Fruit fly (Drosophila melanogaster) whole organism, wandering third instar larva: Measurements from ENCODE around the gene CG9609.
A peak's percentile ranks its signal among the peaks of the same experiment; 100 is the strongest.

Experiments
- Abd-B ChIP-seq: fragments of >200 bp; optimal IDR thresholded peaks from 2 replicates; lab custom pipeline; 2017; ENCODE audit warnings: missing biosample characterization, missing genetic modification characterization
- CG32264 ChIP-seq: fragments of 200-800 bp; sonication (Bioruptor generic); optimal IDR thresholded peaks from 2 replicates; lab custom pipeline; 2016; ENCODE audit warnings: missing biosample characterization, missing genetic modification characterization
- CG9705 ChIP-seq: fragments of 200-800 bp; sonication (Bioruptor generic); optimal IDR thresholded peaks from 2 replicates; lab custom pipeline; 2018; ENCODE audit warnings: missing biosample characterization, mild to moderate bottlenecking, missing genetic modification characterization
- CrebA ChIP-seq: fragments of 200-800 bp; sonication (Bioruptor generic); optimal IDR thresholded peaks from 2 replicates; lab custom pipeline; 2016; ENCODE audit warnings: missing biosample characterization, mild to moderate bottlenecking, missing genetic modification characterization, borderline replicate concordance
- GATAd ChIP-seq: sonication (Bioruptor generic); optimal IDR thresholded peaks from 2 replicates; lab custom pipeline; 2016; ENCODE audit warnings: missing biosample characterization, missing genetic modification characterization
- Hnf4 ChIP-seq: fragments of 200-800 bp; sonication (Bioruptor generic); optimal IDR thresholded peaks from 2 replicates; lab custom pipeline; 2016; ENCODE audit warnings: missing biosample characterization, mild to moderate bottlenecking, missing genetic modification characterization
- Hr78 ChIP-seq: fragments of >200 bp; optimal IDR thresholded peaks from 2 replicates; lab custom pipeline; 2017; ENCODE audit warnings: missing biosample characterization, missing genetic modification characterization
- Hr83 ChIP-seq: fragments of 200-300 bp; sonication (Bioruptor generic); optimal IDR thresholded peaks from 2 replicates; lab custom pipeline; 2016; ENCODE audit warnings: missing biosample characterization, mild to moderate bottlenecking, missing genetic modification characterization, moderate library complexity; ENCODE audit not compliant: poor library complexity, severe bottlenecking
- Mio ChIP-seq: sonication (Bioruptor generic); optimal IDR thresholded peaks from 2 replicates; lab custom pipeline; 2016; ENCODE audit warnings: missing biosample characterization, missing genetic modification characterization
- N ChIP-seq: fragments of >200 bp; optimal IDR thresholded peaks from 2 replicates; lab custom pipeline; 2018; ENCODE audit warnings: missing biosample characterization, missing external identifiers, missing genetic modification characterization
- OdsH ChIP-seq: fragments of 200-800 bp; sonication (Bioruptor generic); optimal IDR thresholded peaks from 2 replicates; lab custom pipeline; 2016; ENCODE audit warnings: missing biosample characterization, mild to moderate bottlenecking, missing genetic modification characterization
- Rel ChIP-seq, 2 experiments: fragments of 200-800 bp; sonication (Bioruptor generic) in 1 of 2; optimal IDR thresholded peaks; 2 replicates in 1 of 2; 3 replicates in 1 of 2; lab custom pipeline; 2016 to 2019; ENCODE audit warnings: mild to moderate bottlenecking in 2 of 2, missing biosample characterization in 2 of 2, missing genetic modification characterization in 2 of 2, moderate library complexity in 1 of 2
- Sp1 ChIP-seq: fragments of 200-800 bp; sonication (Bioruptor generic); optimal IDR thresholded peaks from 3 replicates; lab custom pipeline; 2019; ENCODE audit warnings: missing biosample characterization, mild to moderate bottlenecking, missing genetic modification characterization, moderate library complexity
- br ChIP-seq: fragments of 200-800 bp; sonication (Bioruptor generic); optimal IDR thresholded peaks from 2 replicates; lab custom pipeline; 2016; ENCODE audit warnings: missing biosample characterization, missing genetic modification characterization
- dl ChIP-seq, 2 experiments: fragments of 175-275, 200-275 bp in 1 of 2; fragments of 200-275 bp in 1 of 2; sonication (Bioruptor generic); optimal IDR thresholded peaks; lab custom pipeline; 2018; ENCODE audit warnings: mild to moderate bottlenecking in 2 of 2, missing biosample characterization in 2 of 2, missing genetic modification characterization in 2 of 2, moderate library complexity in 2 of 2; ENCODE audit not compliant: partially characterized antibody in 2 of 2, insufficient read depth in 1 of 2
- dmrt93B ChIP-seq: fragments of 200-800 bp; sonication (Bioruptor generic); optimal IDR thresholded peaks from 2 replicates; lab custom pipeline; 2018; ENCODE audit warnings: missing biosample characterization, mild to moderate bottlenecking, missing genetic modification characterization
- dsf ChIP-seq: sonication (Bioruptor generic); optimal IDR thresholded peaks from 2 replicates; lab custom pipeline; 2016; ENCODE audit warnings: missing biosample characterization, missing genetic modification characterization, borderline replicate concordance
- ey ChIP-seq: fragments of 200-800 bp; sonication (Bioruptor generic); optimal IDR thresholded peaks from 2 replicates; lab custom pipeline; 2016; ENCODE audit warnings: missing biosample characterization, missing genetic modification characterization
- foxo ChIP-seq, 2 experiments: fragments of 200-800 bp; sonication (Bioruptor generic); optimal IDR thresholded peaks; 2 replicates in 1 of 2; 3 replicates in 1 of 2; lab custom pipeline; 2016 to 2017; ENCODE audit warnings: missing biosample characterization in 2 of 2, missing genetic modification characterization in 2 of 2
- fru ChIP-seq: fragments of 200-800 bp; sonication (Bioruptor generic); optimal IDR thresholded peaks from 3 replicates; lab custom pipeline; 2016; ENCODE audit warnings: missing biosample characterization, mild to moderate bottlenecking, missing genetic modification characterization
- jim ChIP-seq: fragments of 175-275, 200-325 bp; sonication (Bioruptor generic); optimal IDR thresholded peaks from 2 replicates; lab custom pipeline; 2016; ENCODE audit warnings: missing biosample characterization, mild to moderate bottlenecking, missing genetic modification characterization
- lola ChIP-seq: fragments of >200 bp; optimal IDR thresholded peaks from 2 replicates; lab custom pipeline; 2017; ENCODE audit warnings: missing biosample characterization, missing genetic modification characterization
- pan ChIP-seq: fragments of >200 bp; optimal IDR thresholded peaks from 2 replicates; lab custom pipeline; 2017
- psq ChIP-seq: fragments of 200-800 bp; sonication (Bioruptor generic); optimal IDR thresholded peaks from 3 replicates; lab custom pipeline; 2017; ENCODE audit warnings: missing biosample characterization, mild to moderate bottlenecking, missing genetic modification characterization, moderate library complexity
- rgr ChIP-seq: fragments of 200-800 bp; sonication (Bioruptor generic); optimal IDR thresholded peaks from 3 replicates; lab custom pipeline; 2016; ENCODE audit warnings: missing biosample characterization, mild to moderate bottlenecking, missing genetic modification characterization
- usp ChIP-seq: fragments of >200 bp; optimal IDR thresholded peaks from 2 replicates; lab custom pipeline; 2017; ENCODE audit warnings: missing biosample characterization, missing genetic modification characterization
- woc ChIP-seq: sonication (Bioruptor generic); optimal IDR thresholded peaks from 2 replicates; lab custom pipeline; 2016; ENCODE audit warnings: missing biosample characterization, mild to moderate bottlenecking, missing genetic modification characterization

Gene CG9609

DNA sequence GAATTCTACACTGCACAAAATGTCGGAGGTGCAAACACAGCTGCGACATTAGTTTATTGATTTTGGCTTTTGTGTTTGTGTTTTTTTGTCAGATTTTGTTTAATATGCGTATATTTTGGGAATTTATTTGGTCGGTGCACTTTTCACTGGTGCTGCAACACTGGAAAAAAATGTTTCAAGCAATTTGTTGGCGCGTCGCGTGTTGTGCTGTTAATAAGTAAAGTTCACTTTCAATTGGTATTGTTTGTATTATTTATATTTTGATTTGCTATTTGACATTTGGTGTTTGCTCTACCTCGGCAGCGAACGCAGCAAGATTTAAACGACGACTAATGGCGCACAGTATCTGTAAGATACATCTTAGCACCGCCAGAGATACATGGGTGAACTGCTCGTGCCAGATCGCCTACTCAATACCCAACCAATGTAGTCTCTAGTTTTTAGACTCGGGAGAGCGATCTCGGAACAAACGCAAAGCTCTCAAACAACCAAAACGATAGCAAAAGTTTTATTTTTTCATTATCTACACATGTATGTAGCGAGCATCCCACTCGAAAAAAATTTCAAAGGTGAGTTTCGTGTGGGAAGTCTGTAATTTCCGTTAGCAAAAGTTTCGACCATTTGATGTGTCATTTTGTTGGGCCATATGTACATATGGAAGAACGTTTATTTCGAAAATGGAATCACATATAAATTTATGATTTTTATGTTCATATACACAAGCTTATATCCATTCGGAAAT, 4.5 kb downstream of the CG9609 start (continued):
- TF ChIP-seq psq (GFP tag; lab: Kevin White, UChicago) (no peak), fru (peak; percentile 4), CG9705 (GFP tag; lab: Kevin White, UChicago) (no peak), foxo (GFP tag; optimal IDR thresholded peaks at IDR 0.05; lab: Kevin White, UChicago) (peak in 1 of 2 experiments; percentile 13)

DNA sequence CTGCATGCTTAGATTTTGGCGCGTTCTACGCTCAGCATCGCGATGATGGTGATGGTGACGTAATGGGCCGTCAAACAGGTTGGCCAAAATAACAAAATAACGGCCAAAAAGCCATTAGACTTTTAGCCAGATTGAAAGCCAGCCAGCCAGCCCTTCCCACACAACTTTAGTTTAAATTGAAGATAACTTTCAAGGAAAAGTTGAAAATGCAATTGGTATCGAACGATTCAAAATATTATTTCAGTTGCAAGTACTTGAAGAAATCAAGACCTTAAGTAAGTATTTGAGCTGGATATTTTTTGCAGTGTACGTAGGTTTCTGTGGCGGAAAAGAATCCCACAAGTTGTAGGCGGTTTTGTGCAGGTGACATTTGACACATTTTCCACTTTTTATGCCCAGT, 5.8 kb downstream of the CG9609 start:
- TF ChIP-seq rgr (GFP tag; lab: Kevin White, UChicago): peak; percentile 4
- peak in 1 of 2 experiments; percentile 1 for TF ChIP-seq foxo (GFP tag; optimal IDR thresholded peaks at IDR 0.05; lab: Kevin White, UChicago)
- no peak for TF ChIP-seq CG32264 (GFP tag; lab: Kevin White, UChicago)

DNA sequence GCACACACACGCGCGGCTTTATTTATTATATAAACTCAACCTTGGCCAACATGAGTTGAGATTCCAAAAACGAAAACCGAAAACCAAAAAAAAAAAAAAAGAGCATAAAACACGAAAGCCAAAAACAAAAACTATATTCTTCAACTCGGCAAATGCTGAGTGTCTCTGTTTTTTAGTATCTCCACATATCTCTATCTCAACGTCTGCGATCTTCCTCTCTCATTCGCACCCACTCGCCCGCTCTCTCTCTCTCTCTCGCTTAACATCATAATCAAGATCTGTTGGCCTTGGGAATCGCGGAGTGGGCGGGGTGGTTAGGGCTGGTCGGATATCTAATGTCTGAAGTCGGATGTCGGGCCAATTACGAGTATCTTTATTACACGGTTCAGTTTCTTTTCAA, 6.6 kb downstream of the CG9609 start:
- TF ChIP-seq woc (GFP tag; lab: Kevin White, UChicago) (no peak), Abd-B (GFP tag; lab: Kevin White, UChicago) (no peak), Rel (GFP tag; optimal IDR thresholded peaks at IDR 0.05; lab: Kevin White, UChicago) (no peak), Rel (tag; optimal IDR thresholded peaks at IDR 0.05; lab: Kevin White, UChicago) (no peak), dl (GFP tag; optimal IDR thresholded peaks at IDR 0.05; lab: Kevin White, UChicago; ENCODE audit: insufficient read depth in 1 of 2, partially characterized antibody in 2 of 2) (no peak), Hr83 (GFP tag; lab: Kevin White, UChicago) (no peak), CrebA (GFP tag; lab: Kevin White, UChicago) (no peak), psq (GFP tag; lab: Kevin White, UChicago) (no peak), CG32264 (GFP tag; lab: Kevin White, UChicago) (no peak), Sp1 (no peak), OdsH (GFP tag; lab: Kevin White, UChicago) (no peak), jim (GFP tag; lab: Kevin White, UChicago) (no peak), dmrt93B (GFP tag; lab: Kevin White, UChicago) (no peak), Hnf4 (GFP tag; lab: Kevin White, UChicago) (no peak), lola (GFP tag; lab: Kevin White, UChicago) (no peak), pan (lab: Kevin White, UChicago) (no peak), Hr78 (GFP tag; lab: Kevin White, UChicago) (no peak), foxo (GFP tag; optimal IDR thresholded peaks at IDR 0.05; lab: Kevin White, UChicago) (no peak), dsf (GFP tag; lab: Kevin White, UChicago) (no peak), ey (GFP tag; lab: Kevin White, UChicago) (no peak), Mio (GFP tag; lab: Kevin White, UChicago) (no peak)

dm6 chrX:16778138-16778672, 8.6 kb downstream of the CG9609 start:
- TF ChIP-seq lola (GFP tag; lab: Kevin White, UChicago) (no peak), dmrt93B (GFP tag; lab: Kevin White, UChicago) (no peak)

- TF ChIP-seq usp (GFP tag; lab: Kevin White, UChicago) (no peak), Hnf4 (GFP tag; lab: Kevin White, UChicago) (no peak), lola (GFP tag; lab: Kevin White, UChicago) (no peak), CrebA (GFP tag; lab: Kevin White, UChicago) (no peak), Hr78 (GFP tag; lab: Kevin White, UChicago) (no peak), rgr (GFP tag; lab: Kevin White, UChicago) (no peak), GATAd (GFP tag; lab: Kevin White, UChicago) (no peak), br (GFP tag; lab: Kevin White, UChicago) (no peak), N (GFP tag; lab: Kevin White, UChicago) (no peak)
- TF ChIP-seq, all 38 proteins: peak for 0
Observed at dm6 chrX:16775083-16775482, 11.7 kb downstream of the CG9609 start.
